Worm (Caenorhabditis elegans): ENCODE measurements around the gene T06A1.5.

- TF ChIP-seq unc-39 (tag; optimal IDR thresholded peaks at IDR 0.05) (no peak), lin-13 (tag; optimal IDR thresholded peaks at IDR 0.05) (no peak), ceh-43 (GFP tag; optimal IDR thresholded peaks at IDR 0.05) (no peak), snpc-4 (tag; optimal IDR thresholded peaks at IDR 0.05) (no peak), unc-62 (GFP tag; optimal IDR thresholded peaks at IDR 0.05) (no peak), cnd-1 (tag; optimal IDR thresholded peaks at IDR 0.05) (no peak), nhr-237 (tag; optimal IDR thresholded peaks at IDR 0.05) (no peak), ztf-11 (tag; optimal IDR thresholded peaks at IDR 0.05) (no peak), M03D4.4 (tag; optimal IDR thresholded peaks at IDR 0.05) (no peak), elt-1 (tag; optimal IDR thresholded peaks at IDR 0.05; ENCODE audit: borderline replicate concordance, insufficient read depth) (no peak), ham-2 (GFP tag; optimal IDR thresholded peaks at IDR 0.05) (no peak), lsy-2 (tag; optimal IDR thresholded peaks at IDR 0.05) (no peak), blmp-1 (tag; optimal IDR thresholded peaks at IDR 0.05) (no peak), mep-1 (tag; optimal IDR thresholded peaks at IDR 0.05) (no peak)
Observed at ce11 chrV:1908542-1908941, 18.5 kb upstream of the T06A1.5 start, which contains the start of gene srp-3.
